Fruit fly (Drosophila melanogaster): ENCODE data around the gene CG42507.
A peak's percentile ranks its signal among the peaks of the same experiment; 100 is the strongest.

CG42507 gene

DNA sequence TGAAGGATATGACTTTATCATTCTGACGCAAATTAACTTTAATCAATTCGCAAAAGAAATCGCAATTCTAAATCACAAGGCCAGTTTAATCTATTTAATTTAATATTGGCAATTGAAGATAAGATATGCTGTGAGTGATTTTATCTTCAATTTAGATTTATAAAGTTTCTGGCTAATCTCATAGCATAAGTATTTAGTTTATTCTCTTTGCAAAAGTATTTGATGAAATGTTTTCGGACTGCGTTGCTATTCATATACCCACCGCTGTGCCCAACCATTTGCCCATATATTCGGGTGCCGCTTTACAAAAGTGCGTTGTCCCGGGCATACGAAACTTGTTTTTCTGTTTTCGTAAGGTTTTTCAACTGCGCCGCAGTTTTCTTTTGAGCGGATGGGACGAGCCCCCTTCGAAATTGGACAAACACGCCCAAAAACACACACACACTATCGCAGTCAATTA lies 27.2 kb upstream of the CG42507 start (continued):
- TF ChIP-seq CG10147 (GFP tag; optimal IDR thresholded peaks at IDR 0.05), result peak; percentile 99
- TF ChIP-seq CG5180 (GFP tag; optimal IDR thresholded peaks at IDR 0.05), result peak; percentile 92
- TF ChIP-seq Bgb (GFP tag; IDR thresholded peaks at IDR 0.05; ENCODE audit: partially characterized antibody), result no peak
- TF ChIP-seq abd-A (tag; optimal IDR thresholded peaks at IDR 0.05), result peak; percentile 80
- peak; percentile 92 for TF ChIP-seq CG30431 (GFP tag; optimal IDR thresholded peaks at IDR 0.05)
- TF ChIP-seq Oli (tag; optimal IDR thresholded peaks at IDR 0.05), result peak; percentile 99
- TF ChIP-seq Hmx (GFP tag; optimal IDR thresholded peaks at IDR 0.05), result peak; percentile 88
- peak; percentile 92 for TF ChIP-seq CG1792 (GFP tag; optimal IDR thresholded peaks at IDR 0.05)
- peak; percentile 96 for TF ChIP-seq CG17385 (GFP tag; optimal IDR thresholded peaks at IDR 0.05)
- TF ChIP-seq ci (GFP tag; IDR thresholded peaks at IDR 0.05), result peak; percentile 91
- TF ChIP-seq CTCF (GFP tag; optimal IDR thresholded peaks at IDR 0.05), result peak; percentile 72
- peak; percentile 70 for TF ChIP-seq MBD-R2 (GFP tag; IDR thresholded peaks at IDR 0.05)
- peak; percentile 95 for TF ChIP-seq trem (tag; optimal IDR thresholded peaks at IDR 0.05)
- TF ChIP-seq oc (tag; optimal IDR thresholded peaks at IDR 0.05), result peak; percentile 91
- peak; percentile 95 for TF ChIP-seq CG8290 (GFP tag; optimal IDR thresholded peaks at IDR 0.05)
- peak; percentile 74 to 91 for TF ChIP-seq CG8290 (tag; optimal IDR thresholded peaks at IDR 0.05)
- peak; percentile 97 for TF ChIP-seq NfI (GFP tag; optimal IDR thresholded peaks at IDR 0.05)
- peak; percentile 97 for TF ChIP-seq PHDP (tag; optimal IDR thresholded peaks at IDR 0.05)

dm6 chr3L:14784241-14784948 lies 26.6 kb upstream of the CG42507 start:
- TF ChIP-seq sd (tag; optimal IDR thresholded peaks at IDR 0.05) (peak; percentile 95), Gug (GFP tag; IDR thresholded peaks at IDR 0.05) (no peak), CG12071 (GFP tag; optimal IDR thresholded peaks at IDR 0.05) (no peak), ERR (GFP tag; optimal IDR thresholded peaks at IDR 0.05) (no peak)

DNA sequence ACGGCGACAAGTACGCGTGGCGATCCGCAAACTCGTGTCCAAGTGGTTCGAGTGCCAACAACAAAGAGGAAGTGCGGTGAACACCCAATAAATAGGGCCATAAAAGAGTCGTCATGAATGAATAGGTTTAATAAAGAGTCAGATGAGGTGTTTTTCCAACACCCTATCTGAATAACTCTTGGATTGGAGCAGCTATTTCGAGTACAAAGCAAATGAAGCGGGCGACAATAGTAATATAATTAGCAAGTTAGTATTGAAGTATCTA lies 25.5 kb upstream of the CG42507 start:
- TF ChIP-seq bigmax (GFP tag; optimal IDR thresholded peaks at IDR 0.05) (no peak), mirr (GFP tag; optimal IDR thresholded peaks at IDR 0.05) (peak; percentile 11), CG4424 (GFP tag; optimal IDR thresholded peaks at IDR 0.05) (no peak), cad (GFP tag; optimal IDR thresholded peaks at IDR 0.05) (peak; percentile 46), CG13123 (GFP tag; optimal IDR thresholded peaks at IDR 0.05) (no peak), Bgb (GFP tag; IDR thresholded peaks at IDR 0.05; ENCODE audit: partially characterized antibody) (no peak), MESR4 (GFP tag; optimal IDR thresholded peaks at IDR 0.05) (no peak), CG10274 (GFP tag; optimal IDR thresholded peaks at IDR 0.05) (no peak), Hey (tag; optimal IDR thresholded peaks at IDR 0.05) (peak; percentile 12), CG8290 (GFP tag; optimal IDR thresholded peaks at IDR 0.05) (no peak), CG8290 (tag; optimal IDR thresholded peaks at IDR 0.05) (peak in 1 of 2 experiments; percentile 11), Med (GFP tag) (peak; percentile 66), exex (tag; optimal IDR thresholded peaks at IDR 0.05) (peak; percentile 28)

DNA sequence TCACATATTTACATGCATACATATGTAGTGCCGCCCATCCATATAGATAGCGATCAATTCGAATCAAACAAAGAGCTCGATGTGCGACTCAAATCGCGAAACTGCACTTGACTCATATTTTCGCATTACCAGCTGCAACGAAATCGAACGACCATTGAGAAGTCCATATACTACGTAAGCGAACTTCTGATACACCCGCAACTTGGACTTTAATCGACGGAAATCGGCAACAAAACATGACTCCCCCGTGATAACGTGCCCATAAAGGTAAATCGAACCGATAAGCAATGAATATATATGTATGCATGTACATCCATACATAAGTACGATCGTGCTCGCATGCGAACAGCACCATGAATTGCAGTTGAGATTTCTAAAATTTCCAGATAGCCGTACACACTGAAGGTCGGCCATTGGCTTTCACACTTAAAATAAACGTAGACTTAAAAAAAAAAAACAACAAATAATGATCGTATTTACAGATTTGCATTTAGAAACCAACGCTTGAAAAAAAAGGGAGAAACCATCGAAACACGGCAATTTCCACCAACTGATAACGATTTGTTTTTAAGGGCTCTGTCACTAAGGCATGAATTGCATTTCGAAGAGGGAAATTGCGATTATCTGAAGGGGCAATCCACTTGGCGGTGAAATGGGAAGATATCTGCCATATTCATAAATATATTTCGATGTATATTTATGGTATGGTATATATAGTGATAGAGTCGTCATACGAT lies 25.0 kb upstream of the CG42507 start:
- no peak for TF ChIP-seq CG15479 (GFP tag; optimal IDR thresholded peaks at IDR 0.05)
- no peak for TF ChIP-seq esg (GFP tag; conservative IDR thresholded peaks at IDR 0.05)
- peak; percentile 59 for TF ChIP-seq sug (tag; optimal IDR thresholded peaks at IDR 0.05)
- TF ChIP-seq Ptx1 (GFP tag; IDR thresholded peaks at IDR 0.05), result no peak
- TF ChIP-seq eve (GFP tag; optimal IDR thresholded peaks at IDR 0.05), result peak in 1 of 2 experiments; percentile 29
- no peak for TF ChIP-seq disco-r (GFP tag; optimal IDR thresholded peaks at IDR 0.05)
- TF ChIP-seq CG10431 (GFP tag; optimal IDR thresholded peaks at IDR 0.05), result no peak
- TF ChIP-seq NC2α (GFP tag; optimal IDR thresholded peaks at IDR 0.05), result no peak
- TF ChIP-seq oc (tag; optimal IDR thresholded peaks at IDR 0.05), result no peak
- TF ChIP-seq ERR (GFP tag; optimal IDR thresholded peaks at IDR 0.05), result peak; percentile 5
- TF ChIP-seq wor (GFP tag; IDR thresholded peaks at IDR 0.05), result no peak
- 0 out of 3 replicates have a peak, but pooled peaks have one; percentile 18 for TF ChIP-seq CG11695 (GFP tag; IDR thresholded peaks at IDR 0.05)
- no peak for TF ChIP-seq CG10209 (GFP tag; optimal IDR thresholded peaks at IDR 0.05)
- no peak for TF ChIP-seq CG17912 (GFP tag; optimal IDR thresholded peaks at IDR 0.05)
- no peak for TF ChIP-seq CG8478 (optimal IDR thresholded peaks at IDR 0.05)
- TF ChIP-seq CG12155 (GFP tag; optimal IDR thresholded peaks at IDR 0.05), result no peak
